Worm (Caenorhabditis elegans) whole organism, L4 larva: ENCODE results near the gene T27A10.5.

ENCODE experiments used
- D1046.2 ChIP-seq: fragments of 200-800 bp; sonication (Bioruptor generic); IDR thresholded peaks from 2 replicates; pipeline ENCODE4 v1.3.6; 2022; ENCODE audit warnings: missing genetic modification characterization, missing compliant biosample characterization
- F10B5.3 ChIP-seq: sonication (generic microtip); optimal IDR thresholded peaks from 2 replicates; lab custom pipeline; 2016; ENCODE audit warnings: mild to moderate bottlenecking, missing genetic modification characterization, missing compliant biosample characterization
- F37D6.2 ChIP-seq: sonication (generic microtip); optimal IDR thresholded peaks from 2 replicates; lab custom pipeline; 2016; ENCODE audit warnings: mild to moderate bottlenecking, missing genetic modification characterization, missing compliant biosample characterization
- F49E8.2 ChIP-seq: sonication (generic microtip); optimal IDR thresholded peaks from 2 replicates; lab custom pipeline; 2016; ENCODE audit warnings: missing compliant biosample characterization, mild to moderate bottlenecking, missing genetic modification characterization, borderline replicate concordance
- R02D3.7 ChIP-seq: fragments of 150-350 bp; sonication (generic microtip); optimal IDR thresholded peaks from 3 replicates; lab custom pipeline; 2014; ENCODE audit warnings: missing biosample characterization, missing genetic modification characterization
- ZK337.2 ChIP-seq: fragments of 200-800 bp; sonication (Bioruptor generic); IDR thresholded peaks from 2 replicates; pipeline ENCODE4 v1.3.6; 2022; ENCODE audit warnings: missing genetic modification reagents, missing genetic modification characterization, missing compliant biosample characterization
- ceh-20 ChIP-seq: fragments of 200-800 bp; sonication (Bioruptor generic); IDR thresholded peaks from 2 replicates; pipeline ENCODE4 v1.3.6; 2022; ENCODE audit warnings: missing genetic modification reagents, missing genetic modification characterization, missing compliant biosample characterization
- ceh-32 ChIP-seq: sonication (generic microtip); optimal IDR thresholded peaks from 2 replicates; lab custom pipeline; 2016; ENCODE audit warnings: mild to moderate bottlenecking, missing genetic modification characterization, missing compliant biosample characterization; ENCODE audit not compliant: poor library complexity
- ceh-82 ChIP-seq: sonication (generic microtip); optimal IDR thresholded peaks from 2 replicates; lab custom pipeline; 2017; ENCODE audit warnings: missing biosample characterization, missing genetic modification characterization
- cey-2 ChIP-seq: sonication (generic microtip); optimal IDR thresholded peaks from 3 replicates; lab custom pipeline; 2017; ENCODE audit warnings: missing genetic modification characterization, mild to moderate bottlenecking, missing compliant biosample characterization, antibody characterized with exemption, borderline replicate concordance; ENCODE audit not compliant: insufficient read depth
- ctbp-1 ChIP-seq: fragments of 200-800 bp; sonication (Bioruptor generic); IDR thresholded peaks from 2 replicates; pipeline ENCODE4 v1.3.6; 2022; ENCODE audit warnings: missing genetic modification reagents, missing genetic modification characterization, missing compliant biosample characterization
- daf-12 ChIP-seq: fragments of 150-350 bp; optimal IDR thresholded peaks from 2 replicates; lab custom pipeline; 2014; ENCODE audit warnings: missing biosample characterization, missing genetic modification reagents, missing genetic modification characterization
- daf-19 ChIP-seq: fragments of 200-800 bp; sonication (Bioruptor generic); conservative IDR thresholded peaks from 2 replicates; pipeline ENCODE4 v1.3.6; 2022; ENCODE audit warnings: missing genetic modification characterization, missing compliant biosample characterization
- dmd-8 ChIP-seq: fragments of 200-800 bp; sonication (Bioruptor generic); IDR thresholded peaks from 2 replicates; pipeline ENCODE4 v1.3.6; 2022; ENCODE audit warnings: missing genetic modification characterization, missing compliant biosample characterization
- dpl-1 ChIP-seq: fragments of 150-350 bp; optimal IDR thresholded peaks from 2 replicates; lab custom pipeline; 2014; ENCODE audit warnings: missing biosample characterization, missing genetic modification reagents, missing genetic modification characterization
- egl-43 ChIP-seq: fragments of 200-800 bp; sonication (Bioruptor generic); IDR thresholded peaks from 2 replicates; pipeline ENCODE4 v1.3.6; 2022; ENCODE audit warnings: missing genetic modification reagents, missing genetic modification characterization, missing compliant biosample characterization
- fos-1 ChIP-seq: fragments of 150-350 bp; optimal IDR thresholded peaks from 2 replicates; lab custom pipeline; 2014; ENCODE audit warnings: missing biosample characterization, missing genetic modification characterization
- gei-8 ChIP-seq: fragments of 200-800 bp; sonication (Bioruptor generic); optimal IDR thresholded peaks from 2 replicates; lab custom pipeline; 2018; ENCODE audit warnings: mild to moderate bottlenecking, missing genetic modification characterization, missing compliant biosample characterization
- hmg-1.1 ChIP-seq: fragments of 200-800 bp; sonication (Bioruptor generic); IDR thresholded peaks from 2 replicates; pipeline ENCODE4 v1.3.6; 2022; ENCODE audit warnings: missing genetic modification reagents, missing genetic modification characterization, missing compliant biosample characterization
- jun-1 ChIP-seq: fragments of 150-350 bp; optimal IDR thresholded peaks from 2 replicates; lab custom pipeline; 2014; ENCODE audit warnings: missing biosample characterization, missing genetic modification reagents, missing genetic modification characterization
- lin-15B ChIP-seq: fragments of 150-350 bp; sonication (generic microtip); optimal IDR thresholded peaks from 3 replicates; lab custom pipeline; 2014; ENCODE audit warnings: missing biosample characterization, missing genetic modification characterization
- lin-29 ChIP-seq: fragments of 200-800 bp; sonication (Bioruptor generic); IDR thresholded peaks from 2 replicates; pipeline ENCODE4 v1.3.6; 2022; ENCODE audit warnings: missing genetic modification reagents, missing genetic modification characterization, missing compliant biosample characterization
- lin-39 ChIP-seq: fragments of 150-350 bp; optimal IDR thresholded peaks from 2 replicates; lab custom pipeline; 2014; ENCODE audit warnings: missing biosample characterization, missing genetic modification reagents, missing genetic modification characterization
- lir-3 ChIP-seq: sonication (generic microtip); optimal IDR thresholded peaks from 2 replicates; lab custom pipeline; 2016; ENCODE audit warnings: mild to moderate bottlenecking, missing genetic modification characterization, missing compliant biosample characterization
- madf-5 ChIP-seq, 2 experiments: fragments of 200-800 bp; sonication (Bioruptor generic); IDR thresholded peaks; 2 replicates each; pipeline ENCODE4 v1.3.6; 2022; ENCODE audit warnings: missing compliant biosample characterization in 2 of 2, missing genetic modification characterization in 2 of 2
- madf-9 ChIP-seq: fragments of 200-800 bp; sonication (Bioruptor generic); conservative IDR thresholded peaks from 2 replicates; pipeline ENCODE4 v1.3.6; 2022; ENCODE audit warnings: missing genetic modification reagents, missing genetic modification characterization, missing compliant biosample characterization
- mep-1 ChIP-seq: fragments of 150-350 bp; sonication (generic microtip); optimal IDR thresholded peaks from 3 replicates; lab custom pipeline; 2014; ENCODE audit warnings: missing biosample characterization, missing genetic modification characterization
- mes-2 ChIP-seq: sonication (generic microtip); optimal IDR thresholded peaks from 2 replicates; lab custom pipeline; 2016; ENCODE audit warnings: missing genotype, mild to moderate bottlenecking, missing genetic modification characterization, missing compliant biosample characterization; ENCODE audit not compliant: poor library complexity, severe bottlenecking
- mxl-2 ChIP-seq: fragments of 200-800 bp; sonication (Bioruptor generic); conservative IDR thresholded peaks from 2 replicates; pipeline ENCODE4 v1.3.6; 2022; ENCODE audit warnings: missing genetic modification reagents, missing genetic modification characterization, missing compliant biosample characterization
- mxl-3 ChIP-seq: fragments of 200-800 bp; sonication (Bioruptor generic); optimal IDR thresholded peaks from 2 replicates; lab custom pipeline; 2018; ENCODE audit warnings: mild to moderate bottlenecking, missing genetic modification characterization, missing compliant biosample characterization
- nhr-102 ChIP-seq: sonication (generic microtip); optimal IDR thresholded peaks from 2 replicates; lab custom pipeline; 2016; ENCODE audit warnings: mild to moderate bottlenecking, missing genetic modification characterization, moderate library complexity, missing compliant biosample characterization
- nhr-28 ChIP-seq: fragments of 150-350 bp; optimal IDR thresholded peaks from 2 replicates; lab custom pipeline; 2014; ENCODE audit warnings: missing biosample characterization, missing genetic modification characterization
- nhr-41 ChIP-seq: fragments of 200-800 bp; sonication (Bioruptor generic); IDR thresholded peaks from 2 replicates; pipeline ENCODE4 v1.3.6; 2022; ENCODE audit warnings: missing genetic modification reagents, missing genetic modification characterization, missing compliant biosample characterization
- nhr-42 ChIP-seq: fragments of 200-800 bp; sonication (Bioruptor generic); IDR thresholded peaks from 2 replicates; pipeline ENCODE4 v1.3.6; 2022; ENCODE audit warnings: missing genetic modification characterization, missing compliant biosample characterization
- nhr-48 ChIP-seq: sonication (generic microtip); optimal IDR thresholded peaks from 2 replicates; lab custom pipeline; 2016; ENCODE audit warnings: mild to moderate bottlenecking, missing genetic modification characterization, missing compliant biosample characterization
- nhr-6 ChIP-seq: fragments of 150-350 bp; optimal IDR thresholded peaks from 2 replicates; lab custom pipeline; 2014; ENCODE audit warnings: missing biosample characterization, missing genetic modification characterization
- nhr-76 ChIP-seq: fragments of 150-350 bp; optimal IDR thresholded peaks from 2 replicates; lab custom pipeline; 2014; ENCODE audit warnings: missing biosample characterization, missing genetic modification characterization
- pha-4 ChIP-seq, 2 experiments: fragments of 150-350 bp in 1 of 2; fragments of 200-800 bp in 1 of 2; sonication (Bioruptor generic) in 1 of 2; IDR thresholded peaks in 1 of 2; optimal IDR thresholded peaks in 1 of 2; 2 replicates each; pipeline versions ENCODE4 v1.3.6 to Lab custom; 2014 to 2022; ENCODE audit warnings: missing genetic modification characterization in 2 of 2, missing genetic modification reagents in 2 of 2, missing biosample characterization in 1 of 2, missing compliant biosample characterization in 1 of 2
- pqm-1 ChIP-seq: sonication (generic microtip); optimal IDR thresholded peaks from 2 replicates; lab custom pipeline; 2017; ENCODE audit warnings: missing biosample characterization, missing genetic modification characterization
- rbr-2 ChIP-seq: sonication (generic microtip); optimal IDR thresholded peaks from 2 replicates; lab custom pipeline; 2016; ENCODE audit warnings: missing genotype, missing genetic modification characterization, missing compliant biosample characterization
- sdz-12 ChIP-seq: fragments of 200-800 bp; sonication (Bioruptor generic); optimal IDR thresholded peaks from 2 replicates; lab custom pipeline; 2018; ENCODE audit warnings: mild to moderate bottlenecking, missing genetic modification characterization, missing compliant biosample characterization
- skn-1 ChIP-seq: fragments of 150-350 bp; optimal IDR thresholded peaks from 2 replicates; lab custom pipeline; 2014; ENCODE audit warnings: missing biosample characterization, missing genetic modification characterization
- spr-1 ChIP-seq: sonication (generic microtip); optimal IDR thresholded peaks from 2 replicates; lab custom pipeline; 2016; ENCODE audit warnings: mild to moderate bottlenecking, missing genetic modification characterization, missing compliant biosample characterization
- spr-3 ChIP-seq: fragments of 200-800 bp; sonication (Bioruptor generic); optimal IDR thresholded peaks from 2 replicates; lab custom pipeline; 2018; ENCODE audit warnings: mild to moderate bottlenecking, missing genetic modification characterization, missing compliant biosample characterization
- tra-1 ChIP-seq: fragments of 200-800 bp; sonication (Bioruptor generic); IDR thresholded peaks from 2 replicates; pipeline ENCODE4 v1.3.6; 2022; ENCODE audit warnings: missing genetic modification reagents, missing genetic modification characterization, missing compliant biosample characterization
- unc-130 ChIP-seq: sonication (generic microtip); optimal IDR thresholded peaks from 2 replicates; lab custom pipeline; 2016; ENCODE audit warnings: missing genetic modification reagents, missing genetic modification characterization, missing compliant biosample characterization
- unc-39 ChIP-seq: sonication (generic microtip); optimal IDR thresholded peaks from 2 replicates; lab custom pipeline; 2017; ENCODE audit warnings: missing biosample characterization, missing genetic modification characterization
- zag-1 ChIP-seq: fragments of 150-350 bp; optimal IDR thresholded peaks from 2 replicates; lab custom pipeline; 2014; ENCODE audit warnings: missing biosample characterization, missing genetic modification characterization
- zip-2 ChIP-seq: fragments of 150-350 bp; optimal IDR thresholded peaks from 2 replicates; lab custom pipeline; 2014; ENCODE audit warnings: missing biosample characterization, missing genetic modification characterization

T27A10.5 gene

DNA sequence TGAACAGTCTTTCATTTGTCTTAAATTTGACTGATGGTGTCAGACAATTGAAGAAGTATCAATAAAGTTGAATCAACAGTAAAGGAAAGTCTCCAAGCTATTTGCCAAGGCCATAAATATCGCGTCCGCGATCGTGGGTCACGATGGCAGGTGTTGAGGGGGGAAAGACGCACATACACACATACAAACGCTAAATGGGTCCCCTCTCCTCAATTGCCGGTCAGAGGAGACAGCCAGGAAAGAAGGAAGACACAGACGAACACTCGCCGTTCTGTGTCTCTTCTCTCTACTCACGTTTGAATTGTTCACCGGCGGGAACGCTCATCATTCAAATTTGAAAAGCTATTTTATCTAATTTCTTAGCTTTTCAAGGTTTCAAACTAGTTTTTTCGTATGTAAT lies 32.5 kb downstream of the T27A10.5 start (continued):
- TF ChIP-seq madf-9 (GFP tag; lab: Robert Waterston, UW), result peak; percentile 39; the same call in 1 of the 2 replicates
- TF ChIP-seq spr-3 (GFP tag; lab: Kevin White, UChicago), result no peak
- no peak for TF ChIP-seq daf-19
- no peak for TF ChIP-seq lin-39 (tag; lab: Kevin White, UChicago)
- TF ChIP-seq pha-4 (GFP tag; IDR thresholded peaks at IDR 0.05; lab: Robert Waterston, UW), result no peak
- no peak for TF ChIP-seq pha-4 (tag; optimal IDR thresholded peaks at IDR 0.05; lab: Kevin White, UChicago)
- no peak for TF ChIP-seq zag-1 (tag; lab: Kevin White, UChicago)
- no peak for TF ChIP-seq sdz-12 (GFP tag; lab: Kevin White, UChicago)
- TF ChIP-seq spr-1 (tag; lab: Kevin White, UChicago), result no peak
- no peak for TF ChIP-seq lir-3 (tag; lab: Kevin White, UChicago)
- no peak for TF ChIP-seq nhr-76
- TF ChIP-seq cey-2, result no peak
- no peak for TF ChIP-seq lin-15B (tag; lab: Kevin White, UChicago)
- TF ChIP-seq nhr-42 (GFP tag; lab: Robert Waterston, UW), result no peak
- peak; percentile 28 for TF ChIP-seq nhr-28 (tag; lab: Kevin White, UChicago)
- no peak for TF ChIP-seq dmd-8 (GFP tag; lab: Robert Waterston, UW)
- peak; percentile 50 for TF ChIP-seq dpl-1
- TF ChIP-seq unc-39 (tag; lab: Kevin White, UChicago), result no peak
- TF ChIP-seq D1046.2, result no peak
- no peak for TF ChIP-seq R02D3.7 (tag; lab: Kevin White, UChicago)
- no peak for TF ChIP-seq F49E8.2 (tag; lab: Kevin White, UChicago)
- TF ChIP-seq hmg-1.1 (GFP tag; lab: Robert Waterston, UW), result peak; percentile 45; the same call in 1 of the 2 replicates
- TF ChIP-seq skn-1, result no peak
- no peak for TF ChIP-seq ceh-82 (tag; lab: Kevin White, UChicago)
- peak; percentile 14 for TF ChIP-seq nhr-6
- TF ChIP-seq ceh-32 (tag; lab: Kevin White, UChicago), result no peak
- TF ChIP-seq F37D6.2 (tag; lab: Kevin White, UChicago), result no peak
- no peak for TF ChIP-seq ctbp-1 (GFP tag; lab: Robert Waterston, UW)
- no peak for TF ChIP-seq nhr-48 (tag; lab: Kevin White, UChicago)
- TF ChIP-seq lin-29, result no peak
- no peak for TF ChIP-seq mxl-3 (GFP tag; lab: Kevin White, UChicago)
- no peak for TF ChIP-seq ZK337.2
- TF ChIP-seq fos-1 (tag; lab: Kevin White, UChicago), result no peak
- no peak for TF ChIP-seq jun-1 (tag; lab: Kevin White, UChicago)
- 0 out of 2 replicates have a peak, but pooled peaks have one; percentile 54 for TF ChIP-seq egl-43
- TF ChIP-seq nhr-102 (tag; lab: Kevin White, UChicago), result no peak
- no peak for TF ChIP-seq zip-2 (tag; lab: Kevin White, UChicago)
- TF ChIP-seq tra-1, result no peak
- TF ChIP-seq F10B5.3 (tag; lab: Kevin White, UChicago), result no peak
- TF ChIP-seq mxl-2 (GFP tag; lab: Robert Waterston, UW), result no peak
- no peak for TF ChIP-seq pqm-1
- peak; percentile 78 for TF ChIP-seq mep-1 (tag; lab: Kevin White, UChicago)
- no peak for TF ChIP-seq nhr-41 (GFP tag; lab: Robert Waterston, UW)
- TF ChIP-seq gei-8 (GFP tag; lab: Kevin White, UChicago), result no peak
- no peak for TF ChIP-seq madf-5 (GFP tag; IDR thresholded peaks at IDR 0.05; lab: Robert Waterston, UW)
- 0 out of 2 replicates have a peak, but pooled peaks have one; percentile 23 for TF ChIP-seq ceh-20 (GFP tag; lab: Robert Waterston, UW)
- TF ChIP-seq mes-2 (tag; lab: Kevin White, UChicago), result peak; percentile 38
- TF ChIP-seq rbr-2 (tag; lab: Kevin White, UChicago), result peak; percentile 19
- TF ChIP-seq unc-130, result no peak
- no peak for TF ChIP-seq daf-12
